Worm (Caenorhabditis elegans): ENCODE measurements around the gene aat-3.

The aat-3 gene

ce11 chrX:2604358-2605016, 52.4 kb downstream of the aat-3 start:
- TF ChIP-seq lin-35 (GFP tag; optimal IDR thresholded peaks at IDR 0.05) (no peak), hlh-17 (GFP tag; optimal IDR thresholded peaks at IDR 0.05; ENCODE audit: borderline replicate concordance) (no peak), swsn-7 (tag; optimal IDR thresholded peaks at IDR 0.05) (peak; percentile 15), unc-86 (tag; optimal IDR thresholded peaks at IDR 0.05) (no peak), egl-13 (tag; optimal IDR thresholded peaks at IDR 0.05) (peak; percentile 29), lin-14 (GFP tag; optimal IDR thresholded peaks at IDR 0.05) (peak; percentile 65), mep-1 (tag; optimal IDR thresholded peaks at IDR 0.05) (no peak), rnt-1 (tag; optimal IDR thresholded peaks at IDR 0.05) (no peak), pag-3 (tag; optimal IDR thresholded peaks at IDR 0.05; ENCODE audit: borderline replicate concordance, insufficient read depth) (no peak), F16B12.6 (tag; optimal IDR thresholded peaks at IDR 0.05) (no peak), alr-1 (tag; optimal IDR thresholded peaks at IDR 0.05; ENCODE audit: borderline replicate concordance) (no peak), unc-98 (GFP tag; IDR thresholded peaks at IDR 0.05) (no peak), irx-1 (tag; optimal IDR thresholded peaks at IDR 0.05) (no peak), dpl-1 (GFP tag; optimal IDR thresholded peaks at IDR 0.05) (no peak), ces-1 (GFP tag; optimal IDR thresholded peaks at IDR 0.05) (no peak), C04F5.9 (tag; optimal IDR thresholded peaks at IDR 0.05) (no peak), Y116A8C.19 (tag; optimal IDR thresholded peaks at IDR 0.05; ENCODE audit: borderline replicate concordance) (no peak), isw-1 (GFP tag; IDR thresholded peaks at IDR 0.05) (no peak), tbx-2 (tag; optimal IDR thresholded peaks at IDR 0.05) (no peak), xbp-1 (tag; optimal IDR thresholded peaks at IDR 0.05) (no peak), ztf-11 (tag; optimal IDR thresholded peaks at IDR 0.05) (no peak), nhr-71 (tag; optimal IDR thresholded peaks at IDR 0.05) (peak; percentile 53), unc-130 (tag; optimal IDR thresholded peaks at IDR 0.05) (no peak), nhr-20 (tag; optimal IDR thresholded peaks at IDR 0.05) (peak; percentile 51), tlp-1 (tag; optimal IDR thresholded peaks at IDR 0.05) (no peak), nhr-237 (tag; optimal IDR thresholded peaks at IDR 0.05) (no peak), lin-39 (tag; optimal IDR thresholded peaks at IDR 0.05) (no peak), snu-23 (GFP tag; optimal IDR thresholded peaks at IDR 0.05) (no peak), vab-15 (tag; optimal IDR thresholded peaks at IDR 0.05) (no peak), nhr-76 (tag; optimal IDR thresholded peaks at IDR 0.05) (no peak), fkh-10 (GFP tag; optimal IDR thresholded peaks at IDR 0.05) (peak; percentile 25), efl-1 (optimal IDR thresholded peaks at IDR 0.05) (no peak), efl-1 (GFP tag; optimal IDR thresholded peaks at IDR 0.05 in 1 of 2) (no peak), sox-4 (tag; optimal IDR thresholded peaks at IDR 0.05) (peak; percentile 64), nhr-77 (tag; optimal IDR thresholded peaks at IDR 0.05) (no peak), efl-3 (GFP tag; optimal IDR thresholded peaks at IDR 0.05) (no peak), pqm-1 (tag; optimal IDR thresholded peaks at IDR 0.05) (no peak), pax-3 (tag; optimal IDR thresholded peaks at IDR 0.05) (peak; percentile 71), unc-30 (tag; optimal IDR thresholded peaks at IDR 0.05) (peak; percentile 85), elt-2 (tag; optimal IDR thresholded peaks at IDR 0.05) (no peak), lsy-2 (tag; optimal IDR thresholded peaks at IDR 0.05) (peak; percentile 0 to 25), zip-4 (GFP tag; optimal IDR thresholded peaks at IDR 0.05) (no peak), lin-15B (tag; optimal IDR thresholded peaks at IDR 0.05) (no peak), C16A3.4 (tag; optimal IDR thresholded peaks at IDR 0.05) (no peak), grh-1 (GFP tag; IDR thresholded peaks at IDR 0.05) (no peak), unc-62 (GFP tag; optimal IDR thresholded peaks at IDR 0.05) (no peak), ceh-63 (GFP tag; optimal IDR thresholded peaks at IDR 0.05) (no peak), jun-1 (tag; optimal IDR thresholded peaks at IDR 0.05) (no peak), nhr-19 (GFP tag; conservative IDR thresholded peaks at IDR 0.05) (0 out of 2 replicates have a peak, but pooled peaks have one; percentile 11), hlh-4 (tag; optimal IDR thresholded peaks at IDR 0.05) (no peak), nhr-12 (tag; optimal IDR thresholded peaks at IDR 0.05) (no peak), elt-3 (tag; optimal IDR thresholded peaks at IDR 0.05) (no peak)
